Worm (Caenorhabditis elegans): ENCODE data around the gene Y38H6C.21.

DNA sequence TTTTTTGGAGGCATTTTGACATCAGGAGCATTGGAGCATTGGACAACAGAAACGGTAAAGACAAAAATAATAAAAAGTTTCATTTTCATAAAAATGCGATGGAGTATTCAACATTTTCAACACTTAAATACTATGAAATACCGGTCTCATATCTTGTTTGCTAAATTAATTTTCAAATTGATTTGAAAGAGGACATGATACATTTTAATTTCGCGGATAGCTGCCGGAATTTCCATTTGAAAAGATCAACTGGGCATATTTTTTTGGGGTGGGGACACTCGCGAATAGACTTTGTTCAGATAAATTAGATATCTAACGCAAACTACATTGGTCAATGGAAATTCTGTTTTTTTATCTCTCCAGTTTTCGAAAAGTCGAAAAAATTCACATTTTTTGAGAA lies 39.7 kb upstream of the Y38H6C.21 start, which contains the start of gene F26F2.10:
- TF ChIP-seq hmg-1.2 (GFP tag; IDR thresholded peaks at IDR 0.05) (no peak), nfyb-1 (GFP tag; IDR thresholded peaks at IDR 0.05) (no peak), ztf-3 (GFP tag; optimal IDR thresholded peaks at IDR 0.05) (no peak), madf-6 (GFP tag; IDR thresholded peaks at IDR 0.05) (no peak), sdz-38 (tag; optimal IDR thresholded peaks at IDR 0.05) (no peak), Y95B8A.8 (GFP tag; IDR thresholded peaks at IDR 0.05) (no peak), Y53F4B.3 (GFP tag; IDR thresholded peaks at IDR 0.05) (no peak), egl-44 (GFP tag; IDR thresholded peaks at IDR 0.05) (no peak), T26A5.8 (tag; optimal IDR thresholded peaks at IDR 0.05) (no peak)
